Worm (Caenorhabditis elegans) whole organism, L2 larva: ENCODE results near the gene lim-4.

Source experiments
- ZK546.5 ChIP-seq: sonication (generic microtip); optimal IDR thresholded peaks from 2 replicates; lab custom pipeline; 2017; ENCODE audit warnings: missing biosample characterization, missing genetic modification characterization
- aly-2 ChIP-seq: fragments of 150-350 bp; optimal IDR thresholded peaks from 2 replicates; lab custom pipeline; 2014; ENCODE audit warnings: missing biosample characterization, missing genetic modification characterization
- ceh-82 ChIP-seq: fragments of 150-350 bp; optimal IDR thresholded peaks from 2 replicates; lab custom pipeline; 2014; ENCODE audit warnings: missing biosample characterization, missing genetic modification characterization
- egl-27 ChIP-seq: sonication (generic microtip); optimal IDR thresholded peaks from 3 replicates; lab custom pipeline; 2017; ENCODE audit warnings: missing biosample characterization, missing genetic modification reagents, missing genetic modification characterization
- lin-11 ChIP-seq: fragments of 150-350 bp; sonication (generic microtip); optimal IDR thresholded peaks from 2 replicates; lab custom pipeline; 2014; ENCODE audit warnings: missing biosample characterization, missing genetic modification characterization, inconsistent platforms, mixed read lengths
- lin-39 ChIP-seq: fragments of 150-350 bp; optimal IDR thresholded peaks from 2 replicates; lab custom pipeline; 2014; ENCODE audit warnings: missing biosample characterization, missing genetic modification reagents, missing genetic modification characterization
- nhr-10 ChIP-seq: sonication (generic microtip); optimal IDR thresholded peaks from 2 replicates; lab custom pipeline; 2017; ENCODE audit warnings: missing biosample characterization, missing genetic modification characterization
- nhr-12 ChIP-seq: fragments of 150-350 bp; optimal IDR thresholded peaks from 2 replicates; lab custom pipeline; 2014; ENCODE audit warnings: missing biosample characterization, missing genetic modification characterization
- nhr-25 ChIP-seq: fragments of 150-350 bp; sonication (generic microtip); optimal IDR thresholded peaks from 3 replicates; lab custom pipeline; 2014; ENCODE audit warnings: missing biosample characterization, missing genetic modification characterization
- skn-1 ChIP-seq: sonication (generic microtip); optimal IDR thresholded peaks from 2 replicates; lab custom pipeline; 2017; ENCODE audit warnings: missing biosample characterization, missing genetic modification characterization
- zag-1 ChIP-seq: fragments of 150-350 bp; optimal IDR thresholded peaks from 2 replicates; lab custom pipeline; 2014; ENCODE audit warnings: missing biosample characterization, missing genetic modification characterization
- ztf-1 ChIP-seq: fragments of 200-800 bp; sonication (Bioruptor generic); conservative IDR thresholded peaks from 2 replicates; pipeline ENCODE4 v1.3.6; 2022; ENCODE audit warnings: missing genetic modification characterization, missing compliant biosample characterization
- ztf-11 ChIP-seq: sonication (generic microtip); optimal IDR thresholded peaks from 2 replicates; lab custom pipeline; 2017; ENCODE audit warnings: missing biosample characterization, missing genetic modification characterization

- no peak for TF ChIP-seq skn-1 (tag; lab: Kevin White, UChicago)
- no peak for TF ChIP-seq aly-2
- no peak for TF ChIP-seq ztf-11 (tag; lab: Kevin White, UChicago)
- TF ChIP-seq ZK546.5 (tag; lab: Kevin White, UChicago), result no peak
- TF ChIP-seq zag-1 (tag; lab: Kevin White, UChicago), result no peak
- TF ChIP-seq lin-39, result no peak
- TF ChIP-seq lin-11 (tag; lab: Kevin White, UChicago), result no peak
- no peak for TF ChIP-seq nhr-10
- TF ChIP-seq ceh-82 (tag; lab: Kevin White, UChicago), result no peak
- no peak for TF ChIP-seq ztf-1 (GFP tag; lab: Robert Waterston, UW)
- TF ChIP-seq egl-27 (tag; lab: Kevin White, UChicago), result no peak
- TF ChIP-seq nhr-25 (tag; lab: Kevin White, UChicago), result no peak
- TF ChIP-seq nhr-12 (tag; lab: Kevin White, UChicago), result no peak
These were observed 42.4 kb upstream of the lim-4 start, which contains the start of gene idpp-9 for ce11 chrX:3915748-3916147.
